Fruit fly (Drosophila melanogaster): ENCODE data around the gene CG32100.

The CG32100 gene

dm6 chr3L:12277880-12278287, 10.6 kb downstream of the CG32100 start:
- no peak for TF ChIP-seq Eip93F (GFP tag; optimal IDR thresholded peaks at IDR 0.05)
- TF ChIP-seq spab (GFP tag; optimal IDR thresholded peaks at IDR 0.05) = no peak
- no peak for TF ChIP-seq cyc (GFP tag; optimal IDR thresholded peaks at IDR 0.05)
- TF ChIP-seq Blimp-1 (GFP tag; optimal IDR thresholded peaks at IDR 0.05) = no peak
- TF ChIP-seq pdm3 (GFP tag; optimal IDR thresholded peaks at IDR 0.05) = no peak
- no peak for TF ChIP-seq net (GFP tag; optimal IDR thresholded peaks at IDR 0.05)
- no peak for TF ChIP-seq Eip75B (GFP tag; optimal IDR thresholded peaks at IDR 0.05)
- TF ChIP-seq Hr39 (GFP tag; optimal IDR thresholded peaks at IDR 0.05) = no peak
- no peak for TF ChIP-seq Met (GFP tag; optimal IDR thresholded peaks at IDR 0.05)
- TF ChIP-seq lz (GFP tag; optimal IDR thresholded peaks at IDR 0.05) = no peak
- TF ChIP-seq acj6 (GFP tag; optimal IDR thresholded peaks at IDR 0.05) = no peak

- no peak for TF ChIP-seq CG6276 (GFP tag; optimal IDR thresholded peaks at IDR 0.05)
- no peak for TF ChIP-seq Sox102F (GFP tag; optimal IDR thresholded peaks at IDR 0.05)
- TF ChIP-seq Sox14 (GFP tag; optimal IDR thresholded peaks at IDR 0.05) = no peak
- no peak for TF ChIP-seq pdm3 (GFP tag; optimal IDR thresholded peaks at IDR 0.05)
- TF ChIP-seq CG8319 (GFP tag; optimal IDR thresholded peaks at IDR 0.05) = no peak
- no peak for TF ChIP-seq OdsH (GFP tag; optimal IDR thresholded peaks at IDR 0.05)
- no peak for TF ChIP-seq CG7368 (GFP tag; optimal IDR thresholded peaks at IDR 0.05)
- no peak for TF ChIP-seq CG11762 (GFP tag; optimal IDR thresholded peaks at IDR 0.05; ENCODE audit: insufficient read depth)
Observed at dm6 chr3L:12287370-12287769, 20.0 kb downstream of the CG32100 start.

- TF ChIP-seq CG11762 (GFP tag; optimal IDR thresholded peaks at IDR 0.05; ENCODE audit: insufficient read depth) (no peak), vri (GFP tag; optimal IDR thresholded peaks at IDR 0.05) (no peak), dsx (GFP tag; optimal IDR thresholded peaks at IDR 0.05; ENCODE audit: poor library complexity, severe bottlenecking) (no peak), CG6163 (GFP tag; IDR thresholded peaks at IDR 0.05) (no peak), Hr39 (GFP tag; optimal IDR thresholded peaks at IDR 0.05) (no peak), CG3032 (tag; optimal IDR thresholded peaks at IDR 0.05) (no peak), CG34406 (GFP tag; optimal IDR thresholded peaks at IDR 0.05) (no peak), CG10631 (GFP tag; optimal IDR thresholded peaks at IDR 0.05) (no peak)
Observed at dm6 chr3L:12289664-12290063, 22.3 kb downstream of the CG32100 start.

- TF ChIP-seq achi (GFP tag; optimal IDR thresholded peaks at IDR 0.05) = no peak
- no peak for TF ChIP-seq OdsH (GFP tag; optimal IDR thresholded peaks at IDR 0.05)
- no peak for TF ChIP-seq CG11762 (GFP tag; optimal IDR thresholded peaks at IDR 0.05; ENCODE audit: insufficient read depth)
- no peak for TF ChIP-seq CG8319 (GFP tag; optimal IDR thresholded peaks at IDR 0.05)
- TF ChIP-seq Ets96B (tag; optimal IDR thresholded peaks at IDR 0.05) = no peak
- TF ChIP-seq net (GFP tag; optimal IDR thresholded peaks at IDR 0.05) = no peak
- no peak for TF ChIP-seq Sox102F (GFP tag; optimal IDR thresholded peaks at IDR 0.05)
- TF ChIP-seq dsx (GFP tag; optimal IDR thresholded peaks at IDR 0.05; ENCODE audit: poor library complexity, severe bottlenecking) = no peak
- no peak for TF ChIP-seq CG10631 (GFP tag; optimal IDR thresholded peaks at IDR 0.05)
- no peak for TF ChIP-seq Sox14 (GFP tag; optimal IDR thresholded peaks at IDR 0.05)
- no peak for TF ChIP-seq CG6792 (GFP tag; optimal IDR thresholded peaks at IDR 0.05)
- TF ChIP-seq CG7368 (GFP tag; optimal IDR thresholded peaks at IDR 0.05) = no peak
Observed at dm6 chr3L:12290556-12290955, 23.2 kb downstream of the CG32100 start.

dm6 chr3L:12294602-12295001, 27.3 kb downstream of the CG32100 start:
- no peak for TF ChIP-seq Eip75B (GFP tag; optimal IDR thresholded peaks at IDR 0.05)
- no peak for TF ChIP-seq Ets21C (GFP tag; optimal IDR thresholded peaks at IDR 0.05)
- no peak for TF ChIP-seq Sox14 (GFP tag; optimal IDR thresholded peaks at IDR 0.05)
- no peak for TF ChIP-seq CG10669 (GFP tag; optimal IDR thresholded peaks at IDR 0.05)
- TF ChIP-seq svp (GFP tag) = no peak
- TF ChIP-seq CG3032 (tag; optimal IDR thresholded peaks at IDR 0.05) = no peak

- TF ChIP-seq Hr4 (GFP tag; optimal IDR thresholded peaks at IDR 0.05) (no peak), topi (GFP tag; optimal IDR thresholded peaks at IDR 0.05) (no peak), Eip75B (GFP tag; optimal IDR thresholded peaks at IDR 0.05) (no peak), CG3032 (tag; optimal IDR thresholded peaks at IDR 0.05) (no peak)
Observed at dm6 chr3L:12296073-12296527, 28.8 kb downstream of the CG32100 start, which contains the start of gene CG4328. Gene CG4328 (minus strand): TSS chr3L:12296123.
